Worm (Caenorhabditis elegans): ENCODE results near the gene srxa-19.
A peak's percentile ranks its signal among the peaks of the same experiment; 100 is the strongest.

The srxa-19 gene

DNA sequence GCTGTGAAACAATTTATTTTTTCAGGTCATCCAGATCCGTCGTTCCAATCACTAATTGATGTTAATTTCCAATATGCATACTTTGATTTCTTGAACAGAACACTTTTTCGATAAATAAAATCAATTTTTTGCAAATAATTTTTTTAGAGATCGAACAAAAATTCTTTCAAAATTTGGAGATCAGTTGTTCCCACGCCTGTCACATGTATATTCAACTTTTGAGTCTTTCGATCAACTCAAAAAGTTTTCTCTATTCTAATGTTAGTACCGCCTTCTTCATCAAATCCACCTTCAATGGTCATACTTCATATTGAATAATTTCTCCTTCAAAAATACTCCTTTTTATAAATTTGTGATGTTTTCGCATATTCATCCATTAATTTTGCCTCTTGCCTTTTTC is 32.1 kb upstream of the srxa-19 start, which contains the start of gene srsx-29:
srsx-29 (plus strand) TSS at position 301 of the 400 bp plus-strand sequence.
- TF ChIP-seq php-3 (GFP tag; IDR thresholded peaks at IDR 0.05) (no peak), T20F7.1 (GFP tag; optimal IDR thresholded peaks at IDR 0.05) (no peak), zip-2 (tag; optimal IDR thresholded peaks at IDR 0.05) (no peak), ceh-32 (tag; optimal IDR thresholded peaks at IDR 0.05; ENCODE audit: poor library complexity) (no peak), saeg-2 (GFP tag; IDR thresholded peaks at IDR 0.05) (no peak), lin-38 (GFP tag; IDR thresholded peaks at IDR 0.05) (no peak), lir-3 (tag; optimal IDR thresholded peaks at IDR 0.05) (no peak), madf-5 (GFP tag; IDR thresholded peaks at IDR 0.05) (no peak), nhr-42 (GFP tag; IDR thresholded peaks at IDR 0.05) (no peak)

ce11 chrV:10153076-10153475 is 30.5 kb upstream of the srxa-19 start:
- TF ChIP-seq daf-12 (tag; optimal IDR thresholded peaks at IDR 0.05) (no peak), unc-62 (GFP tag; optimal IDR thresholded peaks at IDR 0.05 in 1 of 2) (no peak), unc-62 (tag; optimal IDR thresholded peaks at IDR 0.05) (no peak), zip-11 (GFP tag; IDR thresholded peaks at IDR 0.05) (no peak), ceh-44 (GFP tag; IDR thresholded peaks at IDR 0.05) (no peak), Y5F2A.4 (GFP tag; optimal IDR thresholded peaks at IDR 0.05) (no peak), lin-38 (GFP tag; IDR thresholded peaks at IDR 0.05) (no peak), madf-9 (GFP tag; conservative IDR thresholded peaks at IDR 0.05) (no peak), aha-1 (tag) (peak; percentile 94), nhr-77 (tag; optimal IDR thresholded peaks at IDR 0.05) (no peak)

DNA sequence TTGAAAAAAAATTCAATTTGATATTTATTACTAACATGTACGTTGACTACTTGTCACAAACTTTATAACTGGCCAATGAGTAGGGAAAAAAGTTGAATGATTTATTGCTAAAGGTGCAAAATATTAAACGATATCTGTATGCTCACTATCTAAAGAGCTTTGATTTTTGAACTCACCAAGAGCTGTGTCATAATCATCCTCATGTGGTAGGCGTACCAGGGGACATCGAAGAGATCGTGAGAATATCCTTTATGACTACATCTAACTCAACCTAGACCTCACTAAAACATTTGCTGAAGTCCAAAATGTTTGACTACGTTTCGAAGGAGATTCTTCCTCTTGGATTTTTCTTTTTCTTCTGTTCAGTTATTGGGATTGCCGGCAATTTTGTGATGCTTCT is 29.7 kb upstream of the srxa-19 start, which contains the start of gene srsx-28:
srsx-28 (plus strand) TSS at position 301 of the 400 bp plus-strand sequence.
- TF ChIP-seq unc-62 (GFP tag; optimal IDR thresholded peaks at IDR 0.05 in 1 of 2) (peak in 1 of 2 experiments; percentile 57), unc-62 (tag; optimal IDR thresholded peaks at IDR 0.05) (no peak), Y105C5A.15 (GFP tag; IDR thresholded peaks at IDR 0.05) (no peak)

ce11 chrV:10149728-10150127 is 27.2 kb upstream of the srxa-19 start, which contains the start of gene srsx-27:
Gene srsx-27, plus strand, starts transcription at chrV:10150028.
- TF ChIP-seq pqm-1 (tag; optimal IDR thresholded peaks at IDR 0.05) = no peak
- TF ChIP-seq zag-1 (tag; optimal IDR thresholded peaks at IDR 0.05) = no peak
- TF ChIP-seq ceh-62 (tag; optimal IDR thresholded peaks at IDR 0.05) = no peak

DNA sequence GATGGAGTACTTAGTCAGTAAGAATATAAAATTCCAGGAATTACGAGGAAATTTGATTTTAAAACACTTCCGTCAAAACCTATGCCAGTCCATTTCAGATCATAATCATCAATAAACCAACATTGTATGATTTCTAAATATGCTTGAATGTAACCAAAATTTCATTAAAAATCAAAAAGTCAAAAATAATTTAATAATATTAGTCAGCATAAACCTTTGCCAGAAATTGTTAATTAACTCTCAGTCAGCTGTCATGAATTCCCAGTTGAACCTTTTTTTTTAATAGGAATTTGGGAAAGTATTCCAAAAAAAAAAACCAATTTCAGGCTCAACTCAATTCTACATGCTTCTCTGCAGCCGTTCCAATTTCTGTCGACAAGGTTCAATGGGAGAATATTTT is 25.8 kb upstream of the srxa-19 start, which contains the start of gene srsx-26:
srsx-26 (plus strand) TSS at position 301 of the 400 bp plus-strand sequence.
- no peak for TF ChIP-seq snpc-1.2 (GFP tag; IDR thresholded peaks at IDR 0.05)
- TF ChIP-seq ztf-7 (tag; optimal IDR thresholded peaks at IDR 0.05) = no peak
- TF ChIP-seq arid-1 (GFP tag; conservative IDR thresholded peaks at IDR 0.05) = no peak
- TF ChIP-seq skn-1 (tag; optimal IDR thresholded peaks at IDR 0.05) = no peak
- TF ChIP-seq lin-15B (tag; optimal IDR thresholded peaks at IDR 0.05) = no peak
- no peak for TF ChIP-seq hmg-1.1 (GFP tag; IDR thresholded peaks at IDR 0.05)

ce11 chrV:10146787-10147186 is 24.2 kb upstream of the srxa-19 start:
- no peak for TF ChIP-seq tra-1 (GFP tag; IDR thresholded peaks at IDR 0.05)
- TF ChIP-seq saeg-2 (GFP tag; IDR thresholded peaks at IDR 0.05) = no peak
- no peak for TF ChIP-seq spr-1 (tag; optimal IDR thresholded peaks at IDR 0.05)
- TF ChIP-seq aha-1 (tag) = peak; percentile 82
- TF ChIP-seq daf-16 (GFP tag; optimal IDR thresholded peaks at IDR 0.05) = peak in 1 of 2 experiments; percentile 20
- no peak for TF ChIP-seq daf-16 (tag; optimal IDR thresholded peaks at IDR 0.05)
- TF ChIP-seq unc-62 (GFP tag; optimal IDR thresholded peaks at IDR 0.05 in 1 of 2) = peak in 1 of 2 experiments; percentile 19
- no peak for TF ChIP-seq unc-62 (tag; optimal IDR thresholded peaks at IDR 0.05)
- TF ChIP-seq hif-1 (tag; optimal IDR thresholded peaks at IDR 0.05) = peak in 1 of 2 experiments; percentile 78
- TF ChIP-seq ceh-82 (tag; optimal IDR thresholded peaks at IDR 0.05) = no peak
- TF ChIP-seq nhr-11 (tag; optimal IDR thresholded peaks at IDR 0.05) = peak; percentile 35
- TF ChIP-seq dve-1 (tag; optimal IDR thresholded peaks at IDR 0.05; ENCODE audit: insufficient read depth) = no peak
